Fruit fly (Drosophila melanogaster) ovary, adult (tissue): ENCODE results near the gene CG6891.
A peak's percentile ranks its signal among the peaks of the same experiment; 100 is the strongest.

Experiments
- CG17801 ChIP-seq: fragments of 200-800 bp; optimal IDR thresholded peaks from 2 replicates; lab custom pipeline; 2019; ENCODE audit warnings: missing biosample characterization, mild to moderate bottlenecking, missing genetic modification characterization, moderate library complexity; ENCODE audit not compliant: partially characterized antibody

CG6891 gene

DNA sequence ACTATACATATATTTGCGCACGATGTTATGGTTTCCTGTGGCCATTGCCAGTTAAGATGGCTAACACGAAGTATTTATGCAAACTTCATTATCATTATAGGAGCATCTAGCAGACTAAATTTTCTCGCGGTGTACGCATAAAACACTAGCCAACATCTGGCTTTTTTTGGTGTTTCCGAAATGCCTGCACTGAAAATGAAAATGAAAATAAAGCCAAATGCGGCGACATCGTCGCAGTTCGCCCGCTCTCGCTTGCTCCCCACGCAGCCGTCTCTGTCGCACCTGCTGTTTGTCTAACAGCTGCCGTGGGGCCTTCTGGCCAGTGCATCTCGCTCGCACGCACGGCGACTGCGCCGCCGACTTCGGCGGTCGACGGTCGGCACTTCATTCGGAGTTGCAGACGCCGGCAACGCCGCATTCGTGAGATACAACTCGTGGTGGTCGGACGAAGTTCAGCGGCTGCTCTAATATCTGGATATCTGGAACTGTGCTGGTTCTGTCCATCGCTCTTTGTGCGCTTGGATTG, at the start of gene CG6891:
TSS of gene CG6891 (plus strand) at position 411 of the 526 bp plus-strand sequence.
- peak; percentile 6 for TF ChIP-seq CG17801 (GFP tag; lab: Kevin White, UChicago)

DNA sequence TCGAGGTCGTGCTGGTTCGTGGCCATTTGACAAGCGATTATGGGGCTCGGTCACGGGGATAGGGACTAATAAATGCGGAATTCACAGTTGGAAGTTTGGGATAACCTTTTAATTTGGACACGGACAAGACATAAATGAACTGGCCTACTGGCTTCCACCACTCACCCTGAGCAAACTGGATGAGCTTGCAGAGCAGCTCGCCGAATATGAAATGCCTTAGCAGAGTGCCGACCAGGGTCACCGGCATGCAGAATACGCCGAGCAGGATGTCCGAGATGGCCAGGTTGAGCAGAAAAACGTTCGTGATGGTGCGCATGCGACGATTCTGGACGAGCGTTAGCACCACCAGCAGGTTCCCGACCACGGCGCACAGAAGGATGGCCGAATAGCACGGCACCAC, 49.5 kb upstream of the CG6891 start, which contains the start of gene CG42302:
TSS of gene CG42302 (minus strand) at position 101 of the 400 bp plus-strand sequence.
- no peak for TF ChIP-seq CG17801 (GFP tag; lab: Kevin White, UChicago)

DNA sequence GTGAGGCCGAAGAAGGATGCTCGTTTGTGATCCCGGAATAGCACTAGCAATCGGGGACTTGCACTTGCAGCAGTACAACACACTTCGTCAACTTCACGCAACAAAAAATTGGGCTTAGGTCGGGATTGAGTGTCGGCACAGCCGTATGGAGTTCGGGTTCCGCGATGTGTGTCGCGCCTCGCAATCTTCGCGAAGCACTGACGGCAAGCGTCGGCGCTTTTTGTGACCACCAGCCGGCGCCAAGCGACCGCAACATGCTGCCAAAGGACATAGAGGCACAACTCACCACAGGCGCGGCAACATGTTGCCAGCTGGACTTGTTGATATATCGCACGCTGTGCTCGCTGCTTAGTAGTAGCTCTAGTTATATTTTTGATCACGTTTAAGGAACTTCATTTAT, 48.8 kb upstream of the CG6891 start, which contains the start of gene CCKLR-17D1:
TSS of gene CCKLR-17D1 (minus strand) at position 303 of the 400 bp plus-strand sequence.
- TF ChIP-seq CG17801 (GFP tag; lab: Kevin White, UChicago): no peak

DNA sequence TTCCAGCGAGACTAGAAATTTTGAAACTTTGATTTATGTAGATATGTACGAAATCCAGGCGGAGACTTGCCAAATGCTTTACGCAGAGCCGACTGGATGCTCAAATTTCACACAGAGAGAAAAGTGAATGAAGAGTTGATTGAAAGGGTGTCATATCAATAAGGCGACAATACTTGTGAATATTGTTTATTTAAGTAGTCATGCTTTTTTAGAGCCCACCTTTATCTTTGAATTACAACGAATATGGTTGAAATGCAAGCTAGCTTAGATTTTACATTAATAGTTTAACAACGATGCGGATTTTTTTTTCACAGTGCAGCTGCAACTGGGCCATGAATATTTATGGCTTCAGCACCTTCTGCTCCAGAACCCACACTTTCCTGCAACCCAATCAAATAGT, 35.2 kb upstream of the CG6891 start, which contains the start of gene CG6873:
TSS of gene CG6873 (minus strand) at position 101 of the 400 bp plus-strand sequence.
- TF ChIP-seq CG17801 (GFP tag; lab: Kevin White, UChicago): no peak

DNA sequence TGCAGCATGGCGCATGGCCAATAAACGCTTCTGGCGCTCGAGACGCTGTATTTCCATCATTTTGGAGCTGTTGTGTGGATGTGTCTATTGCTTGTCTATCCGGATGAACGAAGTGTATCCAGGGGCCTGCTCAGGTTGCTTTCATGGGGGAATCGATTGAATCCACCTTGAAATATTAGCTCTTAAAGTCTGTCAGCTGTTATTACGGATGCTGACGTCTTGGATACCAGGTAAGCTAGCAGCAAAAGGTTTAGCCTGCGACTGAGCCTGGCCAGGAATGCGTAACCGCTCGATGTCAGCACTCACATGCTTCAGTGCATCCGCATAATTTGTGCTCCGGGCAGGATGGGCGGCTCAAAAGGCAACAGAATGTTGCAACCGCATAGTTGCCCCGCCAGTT, 26.8 kb upstream of the CG6891 start, which contains the start of gene CG12609:
TSS of gene CG12609 (minus strand) at position 101 of the 400 bp plus-strand sequence.
- TF ChIP-seq CG17801 (GFP tag; lab: Kevin White, UChicago): no peak

DNA sequence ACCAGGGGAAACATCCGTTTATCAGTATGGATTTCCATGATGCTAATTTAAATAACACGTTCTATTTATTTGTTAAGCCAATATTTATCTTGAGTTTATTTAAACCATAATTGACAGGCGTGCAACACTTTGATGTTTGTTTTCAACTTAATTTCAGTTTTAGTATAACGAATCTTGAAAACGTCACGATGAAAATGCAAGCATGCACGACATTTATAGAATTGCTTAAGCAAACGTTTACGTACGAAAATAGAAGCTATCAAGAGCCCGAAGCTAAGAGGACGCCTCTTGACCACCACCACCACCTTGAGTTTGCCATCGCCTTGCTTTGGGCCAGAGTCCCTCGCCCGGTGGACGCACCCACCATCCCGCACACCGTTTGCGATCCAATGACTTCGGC, 3.7 kb upstream of the CG6891 start:
- TF ChIP-seq CG17801 (GFP tag; lab: Kevin White, UChicago): no peak

DNA sequence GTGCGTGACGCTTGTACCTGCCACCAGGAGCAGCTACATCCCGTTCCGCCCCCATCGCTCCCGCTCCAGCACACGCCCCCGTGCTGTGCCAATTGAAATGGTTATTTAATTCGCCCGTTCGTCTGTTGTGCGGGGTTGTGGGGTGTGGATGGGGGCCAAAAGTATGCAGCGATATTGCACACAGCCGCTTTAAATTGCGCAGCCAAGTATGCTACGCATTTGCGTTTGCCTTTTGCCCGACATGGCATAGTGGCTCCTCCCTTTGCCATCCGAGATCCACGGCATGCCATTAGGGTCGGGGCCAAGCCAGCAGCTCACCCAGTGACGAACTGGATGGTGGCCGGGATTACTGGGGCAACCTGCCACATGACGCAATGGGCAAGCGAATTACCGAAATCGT, 3.0 kb upstream of the CG6891 start:
- TF ChIP-seq CG17801 (GFP tag; lab: Kevin White, UChicago): no peak

DNA sequence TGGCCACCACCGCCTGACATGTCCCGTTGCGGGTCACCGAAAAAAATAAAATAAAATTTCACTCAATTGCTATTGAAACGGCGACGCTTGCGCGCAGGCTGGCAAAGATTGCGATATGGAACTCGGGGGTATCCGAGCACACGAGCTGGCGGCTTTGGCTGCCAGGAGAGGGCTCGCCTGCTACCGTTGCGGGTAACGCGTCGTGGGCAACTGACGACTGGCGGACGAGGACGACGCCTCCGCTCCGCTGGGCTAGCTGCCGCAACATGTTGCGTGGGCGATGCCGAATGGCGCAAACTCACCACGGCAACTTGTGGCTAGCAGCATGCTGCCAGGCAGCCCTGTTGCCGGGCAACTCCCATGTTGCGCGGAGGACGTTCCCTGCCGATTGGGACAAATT, 1.2 kb upstream of the CG6891 start, which contains the start of gene CCKLR-17D3:
TSS of gene CCKLR-17D3 (minus strand) at position 211 of the 400 bp plus-strand sequence.
- no peak for TF ChIP-seq CG17801 (GFP tag; lab: Kevin White, UChicago)

DNA sequence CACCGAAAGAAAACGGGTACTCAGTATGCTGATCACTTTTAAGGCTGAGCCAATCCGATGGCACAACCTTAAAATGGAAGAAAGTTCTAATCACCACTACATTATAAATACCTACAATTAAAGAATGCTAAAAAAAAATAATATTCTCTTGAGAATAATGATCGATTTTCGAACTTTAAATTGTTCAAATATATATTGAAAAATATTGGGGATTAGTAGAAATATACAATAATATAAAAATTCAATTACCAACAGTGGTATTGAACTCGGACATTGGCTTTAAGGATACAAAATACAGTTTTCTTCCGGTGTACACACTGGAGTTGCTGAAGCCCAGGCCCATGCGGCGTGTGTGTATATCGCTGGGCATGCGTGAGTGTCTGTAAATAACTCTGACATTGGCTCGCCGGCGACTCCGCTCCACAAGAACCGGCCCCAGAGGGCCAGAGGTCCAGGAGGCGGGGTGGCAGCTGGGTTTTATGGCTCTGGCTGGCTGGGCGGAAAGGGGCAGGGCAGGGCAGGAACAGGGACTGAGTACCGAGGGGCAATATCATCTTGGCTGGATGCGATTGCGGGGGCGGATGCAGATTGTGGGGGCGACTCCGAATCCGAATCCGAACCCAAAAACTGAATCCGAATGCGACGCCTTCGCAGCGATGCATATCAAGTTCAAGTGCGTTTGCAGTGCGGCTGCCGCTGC, 961 bp downstream of the CG6891 start:
- no peak for TF ChIP-seq CG17801 (GFP tag; lab: Kevin White, UChicago)

DNA sequence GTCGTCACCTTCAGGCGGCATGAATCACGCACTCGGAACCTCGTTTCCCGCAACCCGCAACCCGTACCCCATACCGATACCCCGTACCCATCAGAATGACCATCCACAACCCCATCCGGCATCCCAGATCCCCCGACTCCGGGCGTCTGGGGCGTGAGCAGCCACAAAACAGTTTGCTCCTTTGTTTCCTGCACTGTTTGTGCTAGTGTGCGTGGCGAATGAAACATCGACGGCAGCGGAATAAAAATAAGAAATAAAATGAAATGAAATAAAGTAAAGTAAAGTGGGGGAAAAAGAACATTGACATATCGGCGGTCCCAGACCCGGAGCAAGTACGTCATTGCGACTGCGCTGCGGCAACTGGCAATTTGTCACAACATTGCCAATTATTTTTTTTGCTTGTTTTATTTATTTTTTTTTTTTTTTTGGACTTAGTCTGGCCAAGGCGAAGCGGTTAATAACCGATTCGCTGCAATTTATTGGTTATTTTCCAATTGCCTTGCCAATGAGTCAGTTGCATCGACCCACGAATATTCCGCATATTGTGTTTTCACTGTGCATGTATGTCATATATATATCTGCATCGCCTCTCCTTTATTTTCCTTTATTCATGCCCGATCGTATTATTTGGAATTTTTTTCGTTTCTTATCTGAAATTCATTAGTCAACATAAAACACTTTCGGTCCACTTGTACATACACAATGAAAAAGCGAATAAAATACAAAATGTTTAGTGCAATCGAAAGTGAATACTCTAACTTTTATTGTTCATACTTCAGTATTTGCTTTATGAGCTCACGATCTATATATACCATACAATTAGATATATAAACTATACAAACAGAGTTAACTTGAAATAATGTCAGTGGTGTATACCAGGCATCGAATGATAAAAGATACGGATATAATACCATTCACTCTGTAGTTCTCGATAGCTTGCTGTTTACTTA, 2.2 kb downstream of the CG6891 start:
- no peak for TF ChIP-seq CG17801 (GFP tag; lab: Kevin White, UChicago)

DNA sequence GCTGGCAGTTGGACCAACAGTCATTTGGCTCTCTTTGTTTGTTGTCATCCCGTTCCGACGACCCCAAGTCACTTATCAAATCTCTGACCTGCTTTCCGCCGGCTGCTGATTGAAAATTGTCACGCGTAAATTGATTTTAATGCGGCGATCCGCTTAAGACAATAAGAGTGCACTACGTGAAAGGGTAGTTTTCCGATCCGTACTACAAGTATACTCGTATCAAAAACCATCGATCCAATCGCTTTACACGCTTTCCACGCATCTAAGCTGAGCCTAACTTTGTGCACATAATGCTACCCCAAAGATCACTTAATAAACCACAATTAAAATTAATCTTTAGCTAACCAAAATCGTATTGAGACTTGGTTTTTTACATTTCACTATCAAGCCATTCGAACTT, 4.6 kb downstream of the CG6891 start:
- TF ChIP-seq CG17801 (GFP tag; lab: Kevin White, UChicago): no peak

DNA sequence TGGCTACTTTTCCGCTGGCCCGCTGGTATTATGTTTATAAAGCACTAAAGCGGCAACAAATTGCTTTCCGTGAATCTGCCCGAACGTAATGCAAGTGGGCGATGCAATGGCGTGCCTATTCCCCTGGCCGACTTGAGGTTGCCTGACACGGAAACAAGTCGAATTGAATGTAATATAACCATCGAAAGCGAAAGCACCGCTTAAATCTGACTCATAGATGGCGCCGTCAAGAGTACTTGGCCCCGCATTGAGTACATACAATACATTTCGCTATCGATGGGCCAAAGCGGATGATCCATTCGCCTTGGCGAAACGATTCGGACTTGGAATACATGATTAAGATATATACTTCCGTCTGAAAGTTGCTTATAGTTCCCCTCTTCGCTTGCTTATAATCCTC, 5.2 kb downstream of the CG6891 start:
- TF ChIP-seq CG17801 (GFP tag; lab: Kevin White, UChicago): no peak

DNA sequence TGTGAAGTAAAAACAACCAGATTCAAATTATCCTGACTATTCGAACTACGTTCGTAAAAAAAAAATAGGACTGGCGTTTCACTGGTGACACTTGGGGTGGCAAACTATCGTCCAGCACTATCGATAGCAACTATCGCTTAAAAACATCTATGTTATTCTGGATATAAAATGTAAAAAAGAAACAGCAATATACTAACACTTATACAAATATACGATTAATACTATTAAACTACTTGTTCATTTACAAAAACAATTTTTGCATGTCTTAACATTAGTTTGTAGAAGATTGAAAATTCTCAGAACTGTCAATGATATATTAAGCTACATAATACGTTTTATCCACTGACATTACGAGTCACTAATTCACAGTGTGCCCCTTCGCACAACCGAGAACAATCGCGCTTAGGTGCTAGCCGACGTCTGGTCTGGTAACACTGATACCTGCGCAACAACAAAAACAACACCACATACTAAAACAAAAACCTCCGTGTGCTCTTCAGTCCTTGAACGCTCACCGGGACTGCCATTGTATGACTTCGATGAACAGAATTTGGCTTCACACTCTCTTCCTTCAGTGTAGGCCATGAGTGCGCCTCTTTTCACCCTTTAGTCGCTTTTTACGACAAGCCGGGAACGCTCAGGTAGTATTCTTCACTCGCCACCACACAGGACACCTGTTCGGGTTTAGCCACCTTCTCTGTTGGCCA, 8.5 kb downstream of the CG6891 start, which contains the start of gene CG18259:
TSS of gene CG18259 (minus strand) at position 78 of the 707 bp plus-strand sequence.
- no peak for TF ChIP-seq CG17801 (GFP tag; lab: Kevin White, UChicago)

DNA sequence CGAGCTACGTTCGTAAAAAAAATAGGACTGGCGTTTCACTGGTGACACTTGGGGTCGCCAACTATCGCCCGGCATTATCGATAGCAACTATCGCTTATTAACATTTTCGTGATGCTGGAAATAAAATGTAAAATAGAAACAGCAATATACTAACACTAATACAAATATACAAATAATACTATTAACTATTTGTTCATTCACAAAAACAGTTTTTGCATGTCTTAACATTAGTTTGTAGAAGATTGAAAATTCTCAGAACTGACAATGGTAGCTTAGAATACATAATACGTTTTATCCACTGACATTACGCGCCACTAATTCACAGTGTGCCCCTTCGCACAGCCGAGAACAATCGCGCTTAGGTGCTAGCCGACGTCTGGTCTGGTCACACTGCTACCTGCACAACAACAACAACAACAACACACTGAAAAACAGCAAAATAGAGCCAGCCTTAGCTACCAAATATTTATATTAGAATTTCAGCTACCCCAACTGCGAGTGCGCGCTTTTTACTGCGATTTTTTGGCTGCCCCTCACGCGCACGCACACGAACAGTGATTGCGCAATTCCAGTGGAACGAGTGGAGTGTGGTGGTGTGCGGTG, 13.2 kb downstream of the CG6891 start, which contains the start of the genes CG6961 and S6KL:
TSS of gene CG6961 (minus strand) at position 68 of the 603 bp plus-strand sequence.
TSS of gene S6KL (plus strand) at position 322 of the 603 bp plus-strand sequence.
- peak; percentile 8 for TF ChIP-seq CG17801 (GFP tag; lab: Kevin White, UChicago)
